Worm (Caenorhabditis elegans) whole organism, L3 larva: ENCODE measurements around the gene F16G10.9.
A peak's percentile ranks its signal among the peaks of the same experiment; 100 is the strongest.

Source experiments
- R02D3.7 ChIP-seq: fragments of 150-350 bp; optimal IDR thresholded peaks from 2 replicates; lab custom pipeline; 2014; ENCODE audit warnings: missing biosample characterization, missing genetic modification characterization
- ZK546.5 ChIP-seq: sonication (generic microtip); optimal IDR thresholded peaks from 2 replicates; lab custom pipeline; 2017; ENCODE audit warnings: missing biosample characterization, missing genetic modification characterization
- aly-2 ChIP-seq: fragments of 150-350 bp; optimal IDR thresholded peaks from 2 replicates; lab custom pipeline; 2014; ENCODE audit warnings: missing biosample characterization, missing genetic modification characterization
- ama-1 ChIP-seq: fragments of 150-350 bp; optimal IDR thresholded peaks from 2 replicates; lab custom pipeline; 2018
- ceh-16 ChIP-seq: sonication (generic microtip); optimal IDR thresholded peaks from 2 replicates; lab custom pipeline; 2017; ENCODE audit warnings: missing biosample characterization, missing genetic modification characterization
- ceh-28 ChIP-seq: fragments of 150-350 bp; optimal IDR thresholded peaks from 2 replicates; lab custom pipeline; 2014; ENCODE audit warnings: missing biosample characterization, missing genetic modification reagents, missing genetic modification characterization
- ceh-82 ChIP-seq: fragments of 150-350 bp; optimal IDR thresholded peaks from 2 replicates; lab custom pipeline; 2014; ENCODE audit warnings: missing biosample characterization, missing genetic modification characterization
- ceh-9 ChIP-seq: sonication (generic microtip); optimal IDR thresholded peaks from 2 replicates; lab custom pipeline; 2018; ENCODE audit warnings: missing biosample characterization, missing genetic modification characterization
- egl-27 ChIP-seq: sonication (generic microtip); optimal IDR thresholded peaks from 4 replicates; lab custom pipeline; 2017; ENCODE audit warnings: missing biosample characterization, missing genetic modification reagents, missing genetic modification characterization
- egl-5 ChIP-seq: fragments of 150-350 bp; optimal IDR thresholded peaks from 2 replicates; lab custom pipeline; 2017; ENCODE audit warnings: missing biosample characterization, missing genetic modification reagents, missing genetic modification characterization, inconsistent platforms
- elt-2 ChIP-seq: sonication (generic microtip); optimal IDR thresholded peaks from 2 replicates; lab custom pipeline; 2016; ENCODE audit warnings: missing genetic modification reagents, mild to moderate bottlenecking, missing genetic modification characterization, missing compliant biosample characterization
- elt-3 ChIP-seq, 3 experiments: fragments of 150-350 bp in 1 of 3; sonication (generic microtip) in 2 of 3; optimal IDR thresholded peaks; 2 replicates in 2 of 3; 4 replicates in 1 of 3; lab custom pipeline; 2014 to 2017; ENCODE audit warnings: missing biosample characterization in 3 of 3, missing genetic modification characterization in 3 of 3
- eor-1 ChIP-seq, 2 experiments: fragments of 150-350 bp; optimal IDR thresholded peaks; 2 replicates each; lab custom pipeline; 2014 to 2018; ENCODE audit warnings: missing biosample characterization in 2 of 2, missing genetic modification characterization in 2 of 2
- fkh-10 ChIP-seq: sonication (generic microtip); optimal IDR thresholded peaks from 2 replicates; lab custom pipeline; 2017; ENCODE audit warnings: missing biosample characterization, missing genetic modification reagents, missing genetic modification characterization
- fkh-2 ChIP-seq: fragments of 150-350 bp; optimal IDR thresholded peaks from 2 replicates; lab custom pipeline; 2014; ENCODE audit warnings: missing biosample characterization, missing genetic modification reagents, missing genetic modification characterization
- fos-1 ChIP-seq: fragments of 150-350 bp; optimal IDR thresholded peaks from 2 replicates; lab custom pipeline; 2014; ENCODE audit warnings: missing biosample characterization, missing genetic modification characterization
- jun-1 ChIP-seq: fragments of 150-350 bp; optimal IDR thresholded peaks from 2 replicates; lab custom pipeline; 2014; ENCODE audit warnings: missing biosample characterization, missing genetic modification reagents, missing genetic modification characterization
- lin-15B ChIP-seq: fragments of 150-350 bp; optimal IDR thresholded peaks from 2 replicates; lab custom pipeline; 2014; ENCODE audit warnings: missing biosample characterization, missing genetic modification characterization
- lsy-12 ChIP-seq: sonication (generic microtip); optimal IDR thresholded peaks from 2 replicates; lab custom pipeline; 2016; ENCODE audit warnings: mild to moderate bottlenecking, missing genetic modification characterization, missing compliant biosample characterization
- mml-1 ChIP-seq: fragments of 150-350 bp; sonication (generic microtip); optimal IDR thresholded peaks from 3 replicates; lab custom pipeline; 2014; ENCODE audit warnings: missing biosample characterization, missing genetic modification characterization
- nfya-1 ChIP-seq: sonication (generic microtip); optimal IDR thresholded peaks from 2 replicates; lab custom pipeline; 2017; ENCODE audit warnings: missing genetic modification characterization, mild to moderate bottlenecking, missing compliant biosample characterization, antibody characterized with exemption, moderate library complexity; ENCODE audit not compliant: insufficient read depth
- nhr-11 ChIP-seq: fragments of 150-350 bp; optimal IDR thresholded peaks from 2 replicates; lab custom pipeline; 2014; ENCODE audit warnings: missing biosample characterization, missing genetic modification characterization
- nhr-25 ChIP-seq: sonication (generic microtip); optimal IDR thresholded peaks from 2 replicates; lab custom pipeline; 2017; ENCODE audit warnings: missing biosample characterization, missing genetic modification characterization
- nhr-67 ChIP-seq: fragments of 150-350 bp; optimal IDR thresholded peaks from 2 replicates; lab custom pipeline; 2014; ENCODE audit warnings: missing biosample characterization, missing genetic modification characterization
- nhr-76 ChIP-seq: fragments of 150-350 bp; sonication (generic microtip); optimal IDR thresholded peaks from 5 replicates; lab custom pipeline; 2014; ENCODE audit warnings: missing biosample characterization, missing genetic modification characterization
- nhr-77 ChIP-seq: fragments of 150-350 bp; optimal IDR thresholded peaks from 2 replicates; lab custom pipeline; 2014; ENCODE audit warnings: missing biosample characterization, missing genetic modification characterization
- pha-4 ChIP-seq: fragments of 150-350 bp; optimal IDR thresholded peaks from 2 replicates; lab custom pipeline; 2014; ENCODE audit warnings: missing biosample characterization, missing genetic modification reagents, missing genetic modification characterization
- pqm-1 ChIP-seq: fragments of 150-350 bp; optimal IDR thresholded peaks from 2 replicates; lab custom pipeline; 2017; ENCODE audit warnings: missing biosample characterization, missing genetic modification characterization, inconsistent platforms
- sea-2 ChIP-seq: fragments of 150-350 bp; sonication (generic microtip); optimal IDR thresholded peaks from 4 replicates; lab custom pipeline; 2014; ENCODE audit warnings: missing biosample characterization, missing genetic modification reagents, missing genetic modification characterization
- snpc-4 ChIP-seq: fragments of 150-350 bp; optimal IDR thresholded peaks from 2 replicates; lab custom pipeline; 2014; ENCODE audit warnings: missing biosample characterization, missing genetic modification characterization
- tbx-2 ChIP-seq: sonication (generic microtip); optimal IDR thresholded peaks from 2 replicates; lab custom pipeline; 2016; ENCODE audit warnings: mild to moderate bottlenecking, missing genetic modification characterization, missing compliant biosample characterization
- unc-39 ChIP-seq: sonication (generic microtip); optimal IDR thresholded peaks from 4 replicates; lab custom pipeline; 2017; ENCODE audit warnings: missing biosample characterization, missing genetic modification characterization
- unc-62 ChIP-seq: fragments of 150-350 bp; sonication (generic microtip); optimal IDR thresholded peaks from 4 replicates; lab custom pipeline; 2014; ENCODE audit warnings: missing biosample characterization, missing genetic modification reagents, missing genetic modification characterization
- zag-1 ChIP-seq: fragments of 150-350 bp; optimal IDR thresholded peaks from 2 replicates; lab custom pipeline; 2014; ENCODE audit warnings: missing biosample characterization, missing genetic modification characterization
- ztf-11 ChIP-seq: fragments of 150-350 bp; optimal IDR thresholded peaks from 2 replicates; lab custom pipeline; 2014; ENCODE audit warnings: missing biosample characterization, missing genetic modification characterization

Gene F16G10.9

ce11 chrII:2393821-2394220, 8.4 kb upstream of the F16G10.9 start, which contains the start of gene F16G10.11:
TSS of gene F16G10.11 (minus strand) at chrII:2393921.
- no peak for TF ChIP-seq ceh-28 (tag; lab: Kevin White, UChicago)
- no peak for TF ChIP-seq egl-27
- no peak for TF ChIP-seq eor-1 (tag; optimal IDR thresholded peaks at IDR 0.05; lab: Kevin White, UChicago)
- TF ChIP-seq ceh-82 (tag; lab: Kevin White, UChicago) = no peak
- no peak for TF ChIP-seq sea-2 (GFP tag; lab: Kevin White, UChicago)
- TF ChIP-seq lin-15B (tag; lab: Kevin White, UChicago) = no peak
- no peak for TF ChIP-seq ama-1 (lab: Kevin White, UChicago)
- TF ChIP-seq ztf-11 (tag; lab: Kevin White, UChicago) = no peak
- TF ChIP-seq pha-4 = no peak
- no peak for TF ChIP-seq nhr-67
- TF ChIP-seq ceh-9 = no peak
- TF ChIP-seq zag-1 = no peak

- TF ChIP-seq unc-39 (tag; lab: Kevin White, UChicago) (no peak), fkh-10 (GFP tag; lab: Kevin White, UChicago) (no peak), nhr-76 (tag; lab: Kevin White, UChicago) (no peak)
Measured at ce11 chrII:2390884-2391283, 5.5 kb upstream of the F16G10.9 start, which contains the start of gene F16G10.10. TSS of gene F16G10.10 (minus strand) at chrII:2390984.

DNA sequence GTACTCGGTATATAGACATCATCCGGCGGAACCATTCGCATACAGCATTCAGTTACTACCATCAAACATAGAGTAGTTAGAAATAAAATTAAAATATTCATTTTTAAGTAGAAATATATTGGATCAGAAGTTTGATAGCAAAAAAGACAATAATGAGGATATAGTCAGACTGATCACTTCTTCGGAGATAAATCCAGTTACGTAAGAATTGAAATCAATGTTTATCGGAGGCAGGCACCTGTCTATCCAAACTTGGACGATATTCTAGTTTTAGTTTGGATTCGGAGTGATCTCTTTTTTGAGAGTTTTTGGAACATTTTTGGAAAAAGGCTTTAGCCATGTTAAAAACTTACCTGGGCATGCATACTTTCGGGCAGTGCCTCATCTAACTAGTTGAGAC, 2.1 kb downstream of the F16G10.9 start, which contains the start of gene F16G10.8:
Gene F16G10.8, minus strand, starts transcription at position 101 of the 400 bp plus-strand sequence.
- no peak for TF ChIP-seq nhr-77 (tag; lab: Kevin White, UChicago)
- no peak for TF ChIP-seq fkh-2 (tag; lab: Kevin White, UChicago)
- no peak for TF ChIP-seq R02D3.7 (tag; lab: Kevin White, UChicago)
- TF ChIP-seq, all 47 proteins: peak for 0

- TF ChIP-seq sea-2 (GFP tag; lab: Kevin White, UChicago) (no peak), nfya-1 (tag; lab: Kevin White, UChicago) (peak; percentile 38)
Measured at ce11 chrII:2380174-2380573, 5.2 kb downstream of the F16G10.9 start, which contains the start of gene F16G10.7. TSS of gene F16G10.7 (minus strand) at chrII:2380274.

DNA sequence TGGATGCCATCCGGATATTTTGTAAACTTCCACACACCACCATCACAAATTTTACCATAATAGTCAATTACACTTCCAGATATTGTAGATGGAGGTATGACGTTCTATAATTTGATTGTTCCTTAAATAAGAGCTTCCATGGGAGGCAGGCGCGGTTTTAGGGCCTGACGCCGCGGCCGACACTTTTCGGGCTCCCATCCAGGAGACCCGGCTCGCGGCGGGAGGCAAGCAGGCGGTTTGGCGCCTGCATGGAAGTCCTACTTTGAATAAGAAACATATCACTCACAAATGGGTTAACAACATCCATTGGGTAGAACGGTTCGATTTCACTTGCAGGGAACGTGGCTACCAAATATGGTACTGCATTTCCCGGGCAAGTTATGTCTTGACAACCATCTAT, 5.7 kb downstream of the F16G10.9 start:
- TF ChIP-seq nhr-67 (no peak), unc-39 (tag; lab: Kevin White, UChicago) (no peak), snpc-4 (tag; lab: Kevin White, UChicago) (no peak), ceh-16 (no peak), nhr-77 (tag; lab: Kevin White, UChicago) (no peak), ZK546.5 (tag; lab: Kevin White, UChicago) (no peak), ama-1 (lab: Kevin White, UChicago) (no peak), mml-1 (tag; lab: Kevin White, UChicago) (no peak), elt-3 (tag; optimal IDR thresholded peaks at IDR 0.05; lab: Kevin White, UChicago) (no peak), ztf-11 (tag; lab: Kevin White, UChicago) (no peak)
- TF ChIP-seq, all 47 proteins: peak for 0

DNA sequence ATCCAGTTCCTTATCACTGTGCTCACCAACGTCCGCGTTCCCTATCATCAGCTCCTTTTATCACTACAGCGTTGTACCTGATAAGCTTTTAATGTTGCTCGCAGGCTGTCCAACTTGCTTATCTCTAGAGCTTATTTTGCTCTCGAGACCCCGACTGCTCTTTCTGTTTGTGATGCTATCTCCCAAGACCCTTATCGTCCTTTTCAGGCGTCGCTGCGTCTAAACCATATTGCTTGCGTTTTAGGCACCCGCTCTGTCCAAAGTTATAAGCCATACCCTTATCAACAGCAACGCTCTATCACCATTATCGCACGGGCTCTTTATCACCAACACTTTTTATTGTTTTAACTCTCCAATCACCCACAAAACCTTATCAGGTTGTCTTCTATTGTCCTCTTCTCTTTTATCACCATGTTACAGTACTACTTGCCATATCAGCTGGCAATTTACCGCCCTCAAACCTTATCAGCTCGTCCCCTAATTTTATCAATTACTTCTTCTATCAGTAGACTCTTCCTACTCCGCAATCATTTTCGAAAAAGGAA, 6.9 kb downstream of the F16G10.9 start:
- TF ChIP-seq zag-1 = no peak
- peak; percentile 100 for TF ChIP-seq elt-2 (tag; lab: Kevin White, UChicago)
- peak; percentile 80 for TF ChIP-seq fos-1 (tag; lab: Kevin White, UChicago)
- peak; percentile 93 for TF ChIP-seq egl-27
- TF ChIP-seq jun-1 (tag; lab: Kevin White, UChicago) = peak; percentile 99
- peak; percentile 79 for TF ChIP-seq pha-4
- TF ChIP-seq nhr-11 (tag; lab: Kevin White, UChicago) = no peak
- TF ChIP-seq ceh-28 (tag; lab: Kevin White, UChicago) = peak; percentile 5
- no peak for TF ChIP-seq aly-2 (tag; lab: Kevin White, UChicago)
- peak; percentile 98 for TF ChIP-seq pqm-1 (tag; lab: Kevin White, UChicago)
- TF ChIP-seq fkh-10 (GFP tag; lab: Kevin White, UChicago) = no peak
- TF ChIP-seq unc-62 (GFP tag; lab: Kevin White, UChicago) = no peak
- TF ChIP-seq lsy-12 (tag; lab: Kevin White, UChicago) = peak; percentile 91
- no peak for TF ChIP-seq tbx-2 (tag; lab: Kevin White, UChicago)
- no peak for TF ChIP-seq unc-39 (tag; lab: Kevin White, UChicago)
- TF ChIP-seq nhr-25 (tag; lab: Kevin White, UChicago) = no peak
- TF ChIP-seq egl-5 (tag; lab: Kevin White, UChicago) = no peak
- no peak for TF ChIP-seq ceh-82 (tag; lab: Kevin White, UChicago)
- TF ChIP-seq nhr-67 = no peak
- no peak for TF ChIP-seq elt-3 (tag; optimal IDR thresholded peaks at IDR 0.05; lab: Kevin White, UChicago)
